Worm (Caenorhabditis elegans): ENCODE results near the gene C41C4.9.

C41C4.9 gene

DNA sequence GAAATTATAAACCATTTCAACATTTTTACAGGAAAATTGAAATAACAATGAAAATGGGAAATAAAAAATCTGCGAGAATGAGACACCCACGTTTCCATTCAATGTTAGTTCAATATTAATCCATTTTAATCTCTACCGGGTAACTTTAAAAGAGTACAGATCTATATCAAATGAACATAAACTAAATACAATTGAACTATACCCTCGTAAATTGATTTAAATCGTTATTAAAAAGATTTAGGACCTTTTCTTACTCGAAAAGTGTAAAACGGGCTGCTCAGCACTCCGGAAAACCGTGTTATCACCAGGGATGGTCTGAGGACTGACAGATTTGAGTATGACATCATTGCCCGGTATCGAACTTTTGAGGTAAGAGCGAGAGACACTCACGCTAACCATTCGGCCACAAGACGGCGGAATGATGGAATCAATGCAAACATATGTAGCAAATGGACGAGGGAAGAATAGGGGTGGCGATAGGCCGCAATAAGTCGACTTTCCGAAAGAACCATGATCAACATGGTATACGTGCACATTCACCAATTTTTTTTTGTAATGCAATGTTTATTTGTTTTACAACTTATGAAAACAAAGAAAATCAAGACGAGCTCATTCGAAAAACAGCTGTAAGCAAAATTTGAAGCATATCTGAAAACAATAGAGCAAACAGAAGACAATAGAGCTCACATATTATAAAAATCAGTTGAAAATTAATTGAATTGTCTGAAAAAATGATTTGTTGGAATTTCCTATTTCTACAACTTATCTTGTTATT, at the start of gene C41C4.9, which contains the start of gene chst-1 (continued):
- TF ChIP-seq nhr-11 (tag; optimal IDR thresholded peaks at IDR 0.05) (no peak), Y22D7AL.16 (tag; optimal IDR thresholded peaks at IDR 0.05) (peak; percentile 88), unc-42 (tag; optimal IDR thresholded peaks at IDR 0.05) (peak; percentile 26), dve-1 (tag; optimal IDR thresholded peaks at IDR 0.05) (peak; percentile 90), npax-4 (tag; optimal IDR thresholded peaks at IDR 0.05) (peak; percentile 76), fax-1 (tag; optimal IDR thresholded peaks at IDR 0.05) (peak; percentile 87), tbx-7 (tag; optimal IDR thresholded peaks at IDR 0.05) (peak; percentile 55), C38D4.7 (GFP tag; optimal IDR thresholded peaks at IDR 0.05) (peak; percentile 88), lin-11 (tag; optimal IDR thresholded peaks at IDR 0.05) (peak; percentile 88), odd-2 (tag; optimal IDR thresholded peaks at IDR 0.05) (no peak), pros-1 (tag; optimal IDR thresholded peaks at IDR 0.05) (no peak), hlh-13 (GFP tag; optimal IDR thresholded peaks at IDR 0.05) (peak; percentile 91), sox-2 (GFP tag; IDR thresholded peaks at IDR 0.05) (peak; percentile 81), unc-55 (GFP tag; optimal IDR thresholded peaks at IDR 0.05) (peak; percentile 16), ceh-9 (tag; optimal IDR thresholded peaks at IDR 0.05) (peak; percentile 89), ets-4 (tag; optimal IDR thresholded peaks at IDR 0.05) (peak; percentile 77), ceh-6 (GFP tag; optimal IDR thresholded peaks at IDR 0.05) (peak; percentile 96), mec-3 (tag; optimal IDR thresholded peaks at IDR 0.05; ENCODE audit: borderline replicate concordance) (no peak)

ce11 chrII:8057911-8058310, 49.5 kb upstream of the C41C4.9 start:
- no peak for TF ChIP-seq ref-2 (tag; optimal IDR thresholded peaks at IDR 0.05)
- TF ChIP-seq ceh-22 (tag; optimal IDR thresholded peaks at IDR 0.05), result no peak
- TF ChIP-seq elt-4 (tag; optimal IDR thresholded peaks at IDR 0.05), result no peak

DNA sequence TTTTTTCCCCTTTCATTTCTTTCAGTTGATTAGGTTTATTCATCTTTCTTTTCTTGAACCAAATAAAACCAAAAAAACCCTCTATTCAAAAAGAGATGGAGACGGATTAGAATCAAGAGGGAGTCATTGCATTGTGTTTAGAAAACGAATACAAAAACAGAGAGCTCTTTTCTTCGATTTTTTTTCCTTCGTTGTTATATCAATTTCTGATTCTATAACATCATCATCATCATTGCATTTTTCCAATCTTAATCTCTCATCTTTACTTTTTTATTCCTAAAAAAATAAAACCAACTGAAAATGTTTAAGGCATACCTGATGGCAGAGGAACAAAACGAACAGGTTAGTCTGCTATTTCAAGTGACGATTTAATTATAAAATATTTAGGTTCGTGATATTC, 48.7 kb upstream of the C41C4.9 start, which contains the start of gene T05H10.8:
TSS of gene T05H10.8 (plus strand) at position 301 of the 400 bp plus-strand sequence.
- no peak for TF ChIP-seq pag-3 (tag; optimal IDR thresholded peaks at IDR 0.05; ENCODE audit: borderline replicate concordance)
- TF ChIP-seq tbx-2 (tag; optimal IDR thresholded peaks at IDR 0.05), result no peak
- no peak for TF ChIP-seq madf-2 (tag; optimal IDR thresholded peaks at IDR 0.05)
- no peak for TF ChIP-seq ceh-31 (tag; optimal IDR thresholded peaks at IDR 0.05)
- TF ChIP-seq hlh-13 (GFP tag; optimal IDR thresholded peaks at IDR 0.05), result no peak
- TF ChIP-seq tbx-7 (tag; optimal IDR thresholded peaks at IDR 0.05), result no peak
- no peak for TF ChIP-seq lim-6 (tag; optimal IDR thresholded peaks at IDR 0.05)

DNA sequence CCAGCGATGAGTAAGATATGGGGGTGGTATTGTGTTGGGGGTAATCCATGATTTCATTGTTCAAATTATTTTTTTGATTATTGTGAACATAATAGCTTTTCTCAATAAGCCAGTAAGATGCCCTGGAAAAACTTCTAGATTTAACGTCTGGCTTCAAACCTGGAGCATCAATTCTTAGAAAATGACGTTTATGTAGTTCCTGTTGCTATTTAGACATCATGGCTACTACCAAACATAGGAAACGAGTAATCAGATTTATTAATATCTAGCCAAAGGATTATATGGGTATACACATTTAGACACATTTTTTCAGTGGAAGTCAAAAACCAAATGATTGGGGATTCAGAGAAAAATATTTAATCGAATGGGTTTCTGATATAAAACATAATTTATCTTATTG, 47.9 kb upstream of the C41C4.9 start:
- TF ChIP-seq fkh-6 (tag; optimal IDR thresholded peaks at IDR 0.05), result no peak
- TF ChIP-seq eyg-1 (tag; optimal IDR thresholded peaks at IDR 0.05), result no peak
- no peak for TF ChIP-seq ttx-3 (tag; optimal IDR thresholded peaks at IDR 0.05)
- TF ChIP-seq unc-55 (GFP tag; optimal IDR thresholded peaks at IDR 0.05), result no peak
- TF ChIP-seq sox-4 (tag; optimal IDR thresholded peaks at IDR 0.05), result no peak
- no peak for TF ChIP-seq K02D7.2 (tag; optimal IDR thresholded peaks at IDR 0.05)
- TF ChIP-seq sdc-2 (tag; optimal IDR thresholded peaks at IDR 0.05), result no peak
- TF ChIP-seq unc-42 (tag; optimal IDR thresholded peaks at IDR 0.05), result no peak
- no peak for TF ChIP-seq syd-9 (tag; optimal IDR thresholded peaks at IDR 0.05)
- no peak for TF ChIP-seq ref-2 (tag; optimal IDR thresholded peaks at IDR 0.05)
- TF ChIP-seq hlh-15 (tag; optimal IDR thresholded peaks at IDR 0.05), result no peak
- TF ChIP-seq dve-1 (tag; optimal IDR thresholded peaks at IDR 0.05), result no peak
- TF ChIP-seq unc-3 (GFP tag; conservative IDR thresholded peaks at IDR 0.05), result no peak
- no peak for TF ChIP-seq unc-3 (tag; optimal IDR thresholded peaks at IDR 0.05)
- no peak for TF ChIP-seq ceh-30 (tag; optimal IDR thresholded peaks at IDR 0.05)
- TF ChIP-seq ceh-24 (tag; optimal IDR thresholded peaks at IDR 0.05), result no peak
- no peak for TF ChIP-seq T23F11.4 (GFP tag; optimal IDR thresholded peaks at IDR 0.05)
- TF ChIP-seq pat-9 (tag; optimal IDR thresholded peaks at IDR 0.05), result no peak
- TF ChIP-seq pqm-1 (tag; optimal IDR thresholded peaks at IDR 0.05), result no peak
- no peak for TF ChIP-seq Y22D7AL.16 (tag; optimal IDR thresholded peaks at IDR 0.05)
